Comparison of ENCODE assay signal across 1 fruit fly cellular context in genomic region chrX:13838892-13839291, dm6.
A peak's percentile ranks its signal among the peaks of the same experiment; 100 is the strongest.
TF ChIP-seq lines count a peak whose summit lies in the region.

No protein-coding gene starts in this region.

TF ChIP-seq in whole organism, embryonic, 481 proteins besides CTCF, POLR2A, EP300 and RAD21 (continued from another document and continues in another):
- TF ChIP-seq CG6765 (GFP tag; optimal IDR thresholded peaks at IDR 0.05; lab: Kevin White, UChicago) (peak; percentile 18), lilli (GFP tag; optimal IDR thresholded peaks at IDR 0.05; lab: Kevin White, UChicago) (peak; percentile 76), CG5180 (GFP tag; optimal IDR thresholded peaks at IDR 0.05; lab: Kevin White, UChicago) (peak; percentile 52), pum (GFP tag; optimal IDR thresholded peaks at IDR 0.05; lab: Kevin White, UChicago) (peak; percentile 50), CG32532 (GFP tag; IDR thresholded peaks at IDR 0.05; lab: Robert Waterston, UW) (peak; percentile 65), Awh (GFP tag; IDR thresholded peaks at IDR 0.05; lab: Robert Waterston, UW) (peak; percentile 82), CG11398 (GFP tag; optimal IDR thresholded peaks at IDR 0.05; lab: Kevin White, UChicago) (no peak), Trl (optimal IDR thresholded peaks at IDR 0.05; lab: Kevin White, UChicago) (no peak), Trl (GFP tag; optimal IDR thresholded peaks at IDR 0.05; lab: Kevin White, UChicago) (peak; percentile 48), dmrt99B (tag; optimal IDR thresholded peaks at IDR 0.05; lab: Kevin White, UChicago) (peak; percentile 84), CG6791 (GFP tag; IDR thresholded peaks at IDR 0.05; lab: Robert Waterston, UW; ENCODE audit: partially characterized antibody) (no peak), CG7372 (GFP tag; IDR thresholded peaks at IDR 0.05; lab: Robert Waterston, UW) (peak; percentile 50; the same call in 1 of the 2 replicates), CG2202 (tag; optimal IDR thresholded peaks at IDR 0.05; lab: Kevin White, UChicago) (peak; percentile 17), Eip74EF (GFP tag; optimal IDR thresholded peaks at IDR 0.05; lab: Kevin White, UChicago) (peak in 1 of 2 experiments; percentile 63), sima (GFP tag; optimal IDR thresholded peaks at IDR 0.05; lab: Kevin White, UChicago) (no peak), crp (GFP tag; optimal IDR thresholded peaks at IDR 0.05; lab: Kevin White, UChicago) (peak in 1 of 2 experiments; percentile 15), esg (GFP tag; conservative IDR thresholded peaks at IDR 0.05; lab: Robert Waterston, UW) (peak; percentile 63), ftz-f1 (GFP tag; optimal IDR thresholded peaks at IDR 0.05; lab: Kevin White, UChicago) (no peak), ATbp (GFP tag; optimal IDR thresholded peaks at IDR 0.05; lab: Kevin White, UChicago) (peak; percentile 83), Antp (GFP tag; optimal IDR thresholded peaks at IDR 0.05; lab: Kevin White, UChicago) (peak; percentile 75), cad (GFP tag; optimal IDR thresholded peaks at IDR 0.05; lab: Kevin White, UChicago) (no peak), danr (GFP tag; IDR thresholded peaks at IDR 0.05; lab: Robert Waterston, UW) (peak; percentile 44; the same call in 1 of the 2 replicates), Ets97D (GFP tag; optimal IDR thresholded peaks at IDR 0.05; lab: Kevin White, UChicago) (peak; percentile 28), al (GFP tag; IDR thresholded peaks at IDR 0.05; lab: Robert Waterston, UW) (peak; percentile 59), Optix (GFP tag; IDR thresholded peaks at IDR 0.05; lab: Robert Waterston, UW) (no peak; the same call in 1 of the 3 replicates), Ptx1 (GFP tag; IDR thresholded peaks at IDR 0.05; lab: Robert Waterston, UW) (peak; percentile 84), Xbp1 (GFP tag; optimal IDR thresholded peaks at IDR 0.05; lab: Kevin White, UChicago) (peak; percentile 77), MBD-R2 (GFP tag; IDR thresholded peaks at IDR 0.05; lab: Robert Waterston, UW) (no peak), hkb (optimal IDR thresholded peaks at IDR 0.05; lab: Kevin White, UChicago) (no peak), hkb (GFP tag; IDR thresholded peaks at IDR 0.05; lab: Robert Waterston, UW) (peak; percentile 74), CG8388 (GFP tag; optimal IDR thresholded peaks at IDR 0.05; lab: Kevin White, UChicago) (peak; percentile 73), ro (GFP tag; IDR thresholded peaks at IDR 0.05; lab: Robert Waterston, UW) (no peak; the same call in 1 of the 2 replicates), schlank (tag; optimal IDR thresholded peaks at IDR 0.05; lab: Kevin White, UChicago) (peak; percentile 14), HLH4C (GFP tag; IDR thresholded peaks at IDR 0.05; lab: Robert Waterston, UW; ENCODE audit: partially characterized antibody) (no peak), Ada2b (GFP tag; IDR thresholded peaks at IDR 0.05; lab: Robert Waterston, UW) (peak; percentile 79), luna (GFP tag; optimal IDR thresholded peaks at IDR 0.05; lab: Kevin White, UChicago) (no peak), CG4617 (GFP tag; optimal IDR thresholded peaks at IDR 0.05; lab: Kevin White, UChicago; ENCODE audit: borderline replicate concordance) (peak; percentile 17), ken (GFP tag; IDR thresholded peaks at IDR 0.05; lab: Robert Waterston, UW) (peak; percentile 70), CG7556 (GFP tag; optimal IDR thresholded peaks at IDR 0.05; lab: Kevin White, UChicago) (peak; percentile 49), Hr39 (optimal IDR thresholded peaks at IDR 0.05; lab: Kevin White, UChicago) (no peak), CG4328 (GFP tag; optimal IDR thresholded peaks at IDR 0.05; lab: Kevin White, UChicago) (no peak), CG32772 (GFP tag; IDR thresholded peaks at IDR 0.05; lab: Robert Waterston, UW) (peak; percentile 79), zf30C (GFP tag; optimal IDR thresholded peaks at IDR 0.05; lab: Kevin White, UChicago) (peak; percentile 60), Ssrp (tag; optimal IDR thresholded peaks at IDR 0.05; lab: Kevin White, UChicago) (peak; percentile 74), Dek (tag; optimal IDR thresholded peaks at IDR 0.05; lab: Kevin White, UChicago) (peak; percentile 54), Sox102F (GFP tag; optimal IDR thresholded peaks at IDR 0.05; lab: Kevin White, UChicago) (peak; percentile 90), pros (GFP tag; optimal IDR thresholded peaks at IDR 0.05; lab: Kevin White, UChicago) (no peak), otp (GFP tag; IDR thresholded peaks at IDR 0.05; lab: Robert Waterston, UW) (0 out of 3 replicates have a peak, but pooled peaks have one; percentile 44), aop (GFP tag; IDR thresholded peaks at IDR 0.05; lab: Robert Waterston, UW) (peak; percentile 24; the same call in 1 of the 2 replicates), CG8359 (GFP tag; optimal IDR thresholded peaks at IDR 0.05; lab: Kevin White, UChicago; ENCODE audit: borderline replicate concordance) (peak; percentile 1), HLH54F (GFP tag; optimal IDR thresholded peaks at IDR 0.05; lab: Kevin White, UChicago) (peak; percentile 56), phol (tag; optimal IDR thresholded peaks at IDR 0.05; lab: Kevin White, UChicago) (peak; percentile 81), dmrt11E (tag; optimal IDR thresholded peaks at IDR 0.05; lab: Kevin White, UChicago) (peak; percentile 41), CG10431 (GFP tag; optimal IDR thresholded peaks at IDR 0.05; lab: Kevin White, UChicago) (no peak), Sox100B (GFP tag; optimal IDR thresholded peaks at IDR 0.05; lab: Kevin White, UChicago) (peak; percentile 63), so (GFP tag; IDR thresholded peaks at IDR 0.05; lab: Robert Waterston, UW) (peak; percentile 73; the same call in 1 of the 3 replicates), amos (GFP tag; IDR thresholded peaks at IDR 0.05; lab: Robert Waterston, UW; ENCODE audit: partially characterized antibody) (no peak), CG3065 (GFP tag; optimal IDR thresholded peaks at IDR 0.05; lab: Kevin White, UChicago) (no peak), tll (GFP tag; optimal IDR thresholded peaks at IDR 0.05; lab: Kevin White, UChicago) (no peak), cwo (GFP tag; optimal IDR thresholded peaks at IDR 0.05; lab: Kevin White, UChicago) (peak; percentile 49), NfI (GFP tag; optimal IDR thresholded peaks at IDR 0.05; lab: Kevin White, UChicago) (peak; percentile 63), CG3407 (GFP tag; optimal IDR thresholded peaks at IDR 0.05; lab: Kevin White, UChicago) (peak; percentile 56), grn (GFP tag; optimal IDR thresholded peaks at IDR 0.05; lab: Kevin White, UChicago) (no peak), ato (GFP tag; IDR thresholded peaks at IDR 0.05; lab: Robert Waterston, UW; ENCODE audit: partially characterized antibody) (no peak), BEAF-32 (GFP tag; optimal IDR thresholded peaks at IDR 0.05; lab: Kevin White, UChicago) (no peak), en (GFP tag; optimal IDR thresholded peaks at IDR 0.05; lab: Kevin White, UChicago) (peak; percentile 40), CG15696 (tag; optimal IDR thresholded peaks at IDR 0.05; lab: Kevin White, UChicago) (peak; percentile 42), mam (GFP tag; optimal IDR thresholded peaks at IDR 0.05; lab: Kevin White, UChicago) (peak; percentile 77), ab (GFP tag; optimal IDR thresholded peaks at IDR 0.05; lab: Kevin White, UChicago) (peak; percentile 54), grau (tag; optimal IDR thresholded peaks at IDR 0.05; lab: Kevin White, UChicago) (peak; percentile 57), nau (GFP tag; optimal IDR thresholded peaks at IDR 0.05; lab: Kevin White, UChicago) (peak; percentile 68), CG6272 (GFP tag; IDR thresholded peaks at IDR 0.05; lab: Robert Waterston, UW) (peak; percentile 52), wor (GFP tag; IDR thresholded peaks at IDR 0.05; lab: Robert Waterston, UW) (peak; percentile 71), bbx (GFP tag; IDR thresholded peaks at IDR 0.05; lab: Robert Waterston, UW; ENCODE audit: partially characterized antibody) (no peak), jing (GFP tag; optimal IDR thresholded peaks at IDR 0.05; lab: Kevin White, UChicago) (peak; percentile 61), gt (GFP tag; IDR thresholded peaks at IDR 0.05; lab: Robert Waterston, UW) (no peak), CG12299 (tag; optimal IDR thresholded peaks at IDR 0.05; lab: Kevin White, UChicago) (no peak), Hr3 (GFP tag; optimal IDR thresholded peaks at IDR 0.05; lab: Kevin White, UChicago) (peak; percentile 69), kni (GFP tag; optimal IDR thresholded peaks at IDR 0.05; lab: Kevin White, UChicago) (no peak), vnd (GFP tag; IDR thresholded peaks at IDR 0.05; lab: Robert Waterston, UW; ENCODE audit: partially characterized antibody) (no peak), CG31224 (GFP tag; IDR thresholded peaks at IDR 0.05; lab: Robert Waterston, UW) (peak; percentile 39; the same call in 1 of the 2 replicates), CG14014 (GFP tag; IDR thresholded peaks at IDR 0.05; lab: Robert Waterston, UW) (peak; percentile 67; the same call in 1 of the 2 replicates), gcm2 (GFP tag; optimal IDR thresholded peaks at IDR 0.05; lab: Kevin White, UChicago) (peak; percentile 53), CG1792 (GFP tag; optimal IDR thresholded peaks at IDR 0.05; lab: Kevin White, UChicago) (peak; percentile 65), toy (GFP tag; IDR thresholded peaks at IDR 0.05; lab: Robert Waterston, UW) (no peak), unpg (GFP tag; optimal IDR thresholded peaks at IDR 0.05; lab: Kevin White, UChicago) (peak; percentile 78), Camta (GFP tag; optimal IDR thresholded peaks at IDR 0.05; lab: Kevin White, UChicago) (peak; percentile 65), CG9797 (GFP tag; optimal IDR thresholded peaks at IDR 0.05; lab: Kevin White, UChicago) (no peak), CG10274 (GFP tag; optimal IDR thresholded peaks at IDR 0.05; lab: Kevin White, UChicago) (peak; percentile 46), CG12659 (GFP tag; optimal IDR thresholded peaks at IDR 0.05; lab: Kevin White, UChicago) (peak; percentile 50), Mrtf (GFP tag; IDR thresholded peaks at IDR 0.05; lab: Robert Waterston, UW) (no peak; the same call in 2 of the 3 replicates), bab2 (GFP tag; optimal IDR thresholded peaks at IDR 0.05; lab: Kevin White, UChicago) (peak; percentile 76), CG10267 (tag; optimal IDR thresholded peaks at IDR 0.05; lab: Kevin White, UChicago) (peak; percentile 51), Deaf1 (tag; optimal IDR thresholded peaks at IDR 0.05; lab: Kevin White, UChicago) (peak; percentile 12), CG43689 (GFP tag; IDR thresholded peaks at IDR 0.05; lab: Robert Waterston, UW) (peak; percentile 38; the same call in 1 of the 2 replicates), trh (GFP tag; optimal IDR thresholded peaks at IDR 0.05; lab: Kevin White, UChicago) (peak; percentile 21), Blimp-1 (GFP tag; optimal IDR thresholded peaks at IDR 0.05; lab: Kevin White, UChicago) (peak; percentile 72), tio (GFP tag; optimal IDR thresholded peaks at IDR 0.05; lab: Kevin White, UChicago) (peak; percentile 49), Gsc (GFP tag; IDR thresholded peaks at IDR 0.05; lab: Robert Waterston, UW) (no peak), dpn (GFP tag; optimal IDR thresholded peaks at IDR 0.05; lab: Kevin White, UChicago) (peak; percentile 70 to 76), CG14441 (GFP tag; IDR thresholded peaks at IDR 0.05; lab: Robert Waterston, UW) (peak; percentile 78), Bdp1 (GFP tag; optimal IDR thresholded peaks at IDR 0.05; lab: Kevin White, UChicago) (no peak), seq (GFP tag; IDR thresholded peaks at IDR 0.05; lab: Robert Waterston, UW) (peak; percentile 63; the same call in 1 of the 2 replicates), bsh (GFP tag; optimal IDR thresholded peaks at IDR 0.05; lab: Kevin White, UChicago) (peak; percentile 50 to 58), Med (GFP tag; lab: Kevin White, UChicago) (peak; percentile 96), CG4404 (GFP tag; IDR thresholded peaks at IDR 0.05; lab: Robert Waterston, UW) (peak; percentile 57), Doc2 (GFP tag; IDR thresholded peaks at IDR 0.05; lab: Robert Waterston, UW) (no peak), CG9876 (GFP tag; optimal IDR thresholded peaks at IDR 0.05; lab: Kevin White, UChicago) (peak; percentile 35), CG13123 (GFP tag; optimal IDR thresholded peaks at IDR 0.05; lab: Kevin White, UChicago) (peak; percentile 34), CG31441 (GFP tag; IDR thresholded peaks at IDR 0.05; lab: Robert Waterston, UW) (peak; percentile 79), ap (GFP tag; IDR thresholded peaks at IDR 0.05; lab: Robert Waterston, UW) (peak; percentile 65), ci (GFP tag; IDR thresholded peaks at IDR 0.05; lab: Robert Waterston, UW) (peak; percentile 88), CG17802 (tag; optimal IDR thresholded peaks at IDR 0.05; lab: Kevin White, UChicago) (peak; percentile 31), CHES-1-like (GFP tag; optimal IDR thresholded peaks at IDR 0.05; lab: Kevin White, UChicago) (peak; percentile 62), CG17328 (GFP tag; IDR thresholded peaks at IDR 0.05; lab: Robert Waterston, UW) (peak; percentile 74), Dad (GFP tag; optimal IDR thresholded peaks at IDR 0.05; lab: Kevin White, UChicago) (peak; percentile 48), CG7928 (GFP tag; optimal IDR thresholded peaks at IDR 0.05; lab: Kevin White, UChicago) (peak; percentile 17), p53 (GFP tag; optimal IDR thresholded peaks at IDR 0.05; lab: Kevin White, UChicago) (peak; percentile 3), sna (GFP tag; IDR thresholded peaks at IDR 0.05; lab: Robert Waterston, UW; ENCODE audit: partially characterized antibody) (no peak), fd64A (GFP tag; optimal IDR thresholded peaks at IDR 0.05; lab: Kevin White, UChicago) (peak; percentile 25), CG4854 (GFP tag; optimal IDR thresholded peaks at IDR 0.05; lab: Kevin White, UChicago) (peak; percentile 65), lbe (GFP tag; optimal IDR thresholded peaks at IDR 0.05; lab: Kevin White, UChicago) (peak; percentile 88), CG13894 (tag; optimal IDR thresholded peaks at IDR 0.05; lab: Kevin White, UChicago) (no peak), Vsx1 (GFP tag; optimal IDR thresholded peaks at IDR 0.05; lab: Kevin White, UChicago) (peak; percentile 47), CG13775 (GFP tag; optimal IDR thresholded peaks at IDR 0.05; lab: Kevin White, UChicago) (peak; percentile 59), Dp (GFP tag; optimal IDR thresholded peaks at IDR 0.05; lab: Kevin White, UChicago) (no peak), CG9609 (GFP tag; optimal IDR thresholded peaks at IDR 0.05; lab: Kevin White, UChicago) (peak; percentile 70), z (GFP tag; IDR thresholded peaks at IDR 0.05; lab: Robert Waterston, UW) (0 out of 3 replicates have a peak, but pooled peaks have one; percentile 37), croc (GFP tag; conservative IDR thresholded peaks at IDR 0.05; lab: Robert Waterston, UW) (no peak; the same call in 2 of the 3 replicates), CG34422 (GFP tag; IDR thresholded peaks at IDR 0.05; lab: Robert Waterston, UW) (peak; percentile 76)
